Worm (Caenorhabditis elegans): ENCODE data around the gene F20C5.5.
A peak's percentile ranks its signal among the peaks of the same experiment; 100 is the strongest.
"Not testable (repeated sequence)": the region's sequence is repeated elsewhere in the genome, so short reads cannot be mapped to it uniquely, and the experiment has no call there.

The F20C5.5 gene

DNA sequence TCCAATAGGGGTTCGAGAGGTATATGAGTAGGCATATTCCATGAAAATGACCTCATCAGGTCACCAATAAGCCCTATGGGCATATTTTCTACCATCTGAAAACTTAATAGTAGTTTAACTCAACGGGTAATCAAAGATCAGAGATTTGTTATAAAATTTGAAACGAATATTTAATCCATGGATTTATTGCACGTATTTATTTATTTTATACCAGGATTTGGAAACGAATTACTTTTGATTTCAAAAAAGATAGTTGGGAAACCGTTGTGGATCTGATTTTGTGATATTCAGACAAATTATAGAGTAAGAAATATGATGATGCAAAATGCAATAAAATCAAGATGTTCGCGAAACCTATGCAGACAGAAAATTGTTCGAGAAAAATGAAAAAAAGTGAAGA lies 23.4 kb upstream of the F20C5.5 start, which contains the start of gene C33D9.3:
TSS of gene C33D9.3 (minus strand) at position 101 of the 400 bp plus-strand sequence.
- TF ChIP-seq hlh-13 (GFP tag; optimal IDR thresholded peaks at IDR 0.05) (no peak), ztf-16 (tag; optimal IDR thresholded peaks at IDR 0.05) (no peak), tbx-7 (tag; optimal IDR thresholded peaks at IDR 0.05) (no peak)

DNA sequence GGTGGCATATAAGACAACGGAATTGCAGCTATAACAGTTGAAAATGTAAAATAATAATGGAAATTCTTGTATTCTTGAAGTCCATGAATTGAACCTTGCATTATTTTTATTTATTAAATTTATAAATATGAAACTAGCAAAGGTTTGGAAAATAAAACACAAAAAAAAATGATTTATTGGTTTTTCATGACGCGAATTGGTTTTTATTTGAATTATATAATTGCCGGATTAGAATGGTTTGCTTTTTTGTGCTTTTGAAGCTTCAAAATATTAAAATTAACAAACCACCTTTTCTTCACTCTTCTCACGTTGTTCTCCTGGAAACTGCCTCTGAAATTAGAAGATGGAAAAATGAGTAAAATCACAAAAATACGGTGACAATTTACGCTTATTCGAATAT lies 20.7 kb upstream of the F20C5.5 start, which contains the start of gene sru-35:
TSS of gene sru-35 (minus strand) at position 101 of the 400 bp plus-strand sequence.
- no peak for TF ChIP-seq pha-4 (tag; optimal IDR thresholded peaks at IDR 0.05)
- TF ChIP-seq lin-11 (tag; optimal IDR thresholded peaks at IDR 0.05) = no peak
- TF ChIP-seq nhr-11 (tag; optimal IDR thresholded peaks at IDR 0.05) = no peak
- TF ChIP-seq nhr-232 (tag; optimal IDR thresholded peaks at IDR 0.05) = no peak
- no peak for TF ChIP-seq nfya-1 (tag; optimal IDR thresholded peaks at IDR 0.05)
- TF ChIP-seq pros-1 (tag; optimal IDR thresholded peaks at IDR 0.05) = no peak

DNA sequence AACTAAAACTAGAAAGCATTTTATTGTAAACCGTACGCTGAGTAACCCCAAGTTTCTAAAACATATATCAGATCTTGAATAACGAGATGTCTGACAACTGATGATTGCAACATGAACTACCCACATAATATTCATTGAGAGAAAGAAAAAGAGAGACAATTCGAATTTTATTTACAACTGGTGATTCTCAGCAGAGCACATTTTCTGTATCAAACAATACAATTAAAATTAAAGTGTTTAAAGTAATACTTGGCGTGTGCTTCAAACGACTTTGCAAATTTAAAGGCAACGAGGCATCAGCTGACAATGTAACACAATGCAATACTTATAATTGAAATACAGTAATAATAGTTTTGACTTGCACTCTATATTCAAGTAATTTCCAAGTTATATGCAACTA lies 18.6 kb upstream of the F20C5.5 start, which contains the start of gene C33D9.10:
TSS of gene C33D9.10 (minus strand) at position 101 of the 400 bp plus-strand sequence.
- TF ChIP-seq lin-11, nhr-11, ttx-3 (tag; optimal IDR thresholded peaks at IDR 0.05): not testable (repeated sequence)

DNA sequence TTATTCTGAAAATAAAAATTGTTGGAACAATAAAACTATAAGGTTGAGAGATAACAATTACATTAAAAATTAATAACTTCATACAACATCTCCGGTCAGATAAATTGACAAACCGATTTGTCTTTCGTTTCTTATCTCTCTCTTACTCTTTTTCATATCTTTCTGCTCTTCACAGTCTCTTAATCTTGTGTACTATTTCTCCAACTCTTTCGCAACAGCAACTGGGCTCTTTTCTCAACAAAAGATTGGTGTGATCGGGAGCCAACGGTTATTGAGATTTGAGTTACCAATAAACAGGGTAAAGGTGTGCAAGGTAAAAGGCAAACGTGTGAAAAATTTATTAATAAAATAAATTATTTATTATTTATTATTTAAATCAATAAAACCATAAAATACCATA lies 17.2 kb upstream of the F20C5.5 start, which contains the start of gene C33D9.8:
TSS of gene C33D9.8 (minus strand) at position 99 of the 400 bp plus-strand sequence.
- TF ChIP-seq ceh-2 (tag; optimal IDR thresholded peaks at IDR 0.05) = no peak
- peak; percentile 6 for TF ChIP-seq unc-55 (GFP tag; optimal IDR thresholded peaks at IDR 0.05)

DNA sequence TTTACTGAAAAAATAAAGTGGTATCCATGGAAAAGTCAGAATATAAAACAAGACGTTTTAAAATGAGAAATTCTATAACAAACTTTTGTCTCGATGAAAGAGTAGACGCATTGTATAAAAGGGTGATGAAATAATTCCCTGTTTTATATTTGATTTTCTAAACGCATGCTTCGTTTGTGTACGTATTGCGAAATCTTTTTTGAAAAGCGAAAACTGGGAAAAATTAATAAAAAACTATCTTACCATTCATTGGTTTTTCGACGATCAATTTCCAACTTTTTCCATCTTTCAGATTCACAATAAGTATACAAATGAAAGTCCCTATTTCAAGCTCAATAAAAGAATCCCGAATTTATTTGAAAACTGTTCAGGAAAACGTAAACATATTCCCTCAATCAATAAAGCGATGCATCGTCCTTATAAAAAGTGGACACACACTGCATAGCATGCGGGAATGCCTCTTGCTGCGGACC lies 15.5 kb upstream of the F20C5.5 start, which contains the start of gene C33D9.13:
TSS of gene C33D9.13 (minus strand) at position 423 of the 473 bp plus-strand sequence.
- TF ChIP-seq ceh-48 (tag; optimal IDR thresholded peaks at IDR 0.05) (peak; percentile 33), pros-1 (tag; optimal IDR thresholded peaks at IDR 0.05) (no peak)

DNA sequence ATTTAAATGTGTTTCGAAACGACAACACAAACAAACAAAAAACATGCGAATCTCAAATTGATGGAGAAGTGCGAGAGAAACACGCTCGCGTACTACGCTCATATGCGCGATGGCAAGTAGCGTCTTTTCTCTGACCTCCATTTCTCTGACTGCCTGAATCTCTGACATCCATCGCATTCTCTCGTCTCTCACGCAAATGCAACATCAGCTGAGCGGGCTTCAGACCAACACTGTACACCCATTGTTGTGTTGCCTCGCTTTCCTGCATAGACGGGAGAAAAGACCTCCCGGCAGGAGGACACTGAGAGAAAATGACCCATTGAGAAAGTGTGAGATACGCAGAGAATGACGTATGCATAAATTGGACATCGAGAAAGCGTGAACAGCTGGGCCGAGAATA lies 12.7 kb upstream of the F20C5.5 start:
- TF ChIP-seq nfya-1 (tag; optimal IDR thresholded peaks at IDR 0.05) (peak; percentile 91), npax-4 (tag; optimal IDR thresholded peaks at IDR 0.05) (no peak), unc-3 (GFP tag; conservative IDR thresholded peaks at IDR 0.05) (no peak), unc-3 (tag; optimal IDR thresholded peaks at IDR 0.05) (peak; percentile 41), unc-55 (GFP tag; optimal IDR thresholded peaks at IDR 0.05) (peak; percentile 92), elt-4 (tag; optimal IDR thresholded peaks at IDR 0.05) (no peak), fkh-6 (tag; optimal IDR thresholded peaks at IDR 0.05) (no peak), ets-4 (tag; optimal IDR thresholded peaks at IDR 0.05) (peak; percentile 38), fax-1 (tag; optimal IDR thresholded peaks at IDR 0.05) (peak; percentile 27), ceh-31 (tag; optimal IDR thresholded peaks at IDR 0.05) (peak; percentile 94), ceh-22 (tag; optimal IDR thresholded peaks at IDR 0.05) (peak; percentile 73), C38D4.7 (GFP tag; optimal IDR thresholded peaks at IDR 0.05) (no peak), rnt-1 (tag; optimal IDR thresholded peaks at IDR 0.05) (peak; percentile 79), nhr-11 (tag; optimal IDR thresholded peaks at IDR 0.05) (no peak), ceh-2 (tag; optimal IDR thresholded peaks at IDR 0.05) (peak; percentile 75), ceh-34 (tag; optimal IDR thresholded peaks at IDR 0.05) (peak; percentile 74), mec-3 (tag; optimal IDR thresholded peaks at IDR 0.05; ENCODE audit: borderline replicate concordance) (no peak), T23F11.4 (GFP tag; optimal IDR thresholded peaks at IDR 0.05) (peak; percentile 2), ceh-48 (tag; optimal IDR thresholded peaks at IDR 0.05) (no peak), tbx-2 (tag; optimal IDR thresholded peaks at IDR 0.05) (peak; percentile 90), hlh-30 (tag; optimal IDR thresholded peaks at IDR 0.05; ENCODE audit: insufficient read depth) (peak; percentile 91), lim-6 (tag; optimal IDR thresholded peaks at IDR 0.05) (peak; percentile 12), ceh-30 (tag; optimal IDR thresholded peaks at IDR 0.05) (peak; percentile 32), unc-86 (tag; optimal IDR thresholded peaks at IDR 0.05) (peak; percentile 17), ref-2 (tag; optimal IDR thresholded peaks at IDR 0.05) (peak; percentile 97), hlh-8 (tag; optimal IDR thresholded peaks at IDR 0.05) (peak; percentile 68), sdc-2 (tag; optimal IDR thresholded peaks at IDR 0.05) (peak; percentile 40), ceh-18 (tag; optimal IDR thresholded peaks at IDR 0.05) (peak; percentile 81), odd-2 (tag; optimal IDR thresholded peaks at IDR 0.05) (no peak), ztf-16 (tag; optimal IDR thresholded peaks at IDR 0.05) (peak; percentile 19), syd-9 (tag; optimal IDR thresholded peaks at IDR 0.05) (peak; percentile 47), pros-1 (tag; optimal IDR thresholded peaks at IDR 0.05) (peak; percentile 81), pax-1 (tag; optimal IDR thresholded peaks at IDR 0.05) (peak; percentile 31), unc-42 (tag; optimal IDR thresholded peaks at IDR 0.05) (peak; percentile 59), sox-2 (GFP tag; IDR thresholded peaks at IDR 0.05) (peak; percentile 82)

Measured in whole organism, late embryonic.